Worm (Caenorhabditis elegans) whole organism, L4/young adult: ENCODE measurements around the gene pxd-1.

Source experiments
- W03F9.2 ChIP-seq: fragments of 150-350 bp; optimal IDR thresholded peaks from 2 replicates; lab custom pipeline; 2014; ENCODE audit warnings: missing biosample characterization, missing genetic modification characterization
- dao-5 ChIP-seq: sonication (generic microtip); optimal IDR thresholded peaks from 2 replicates; lab custom pipeline; 2016; ENCODE audit warnings: missing genotype, missing genetic modification characterization, moderate library complexity, missing compliant biosample characterization
- him-1 ChIP-seq: sonication (generic microtip); optimal IDR thresholded peaks from 2 replicates; lab custom pipeline; 2016; ENCODE audit warnings: missing genotype, missing genetic modification reagents, missing genetic modification characterization, missing compliant biosample characterization

DNA sequence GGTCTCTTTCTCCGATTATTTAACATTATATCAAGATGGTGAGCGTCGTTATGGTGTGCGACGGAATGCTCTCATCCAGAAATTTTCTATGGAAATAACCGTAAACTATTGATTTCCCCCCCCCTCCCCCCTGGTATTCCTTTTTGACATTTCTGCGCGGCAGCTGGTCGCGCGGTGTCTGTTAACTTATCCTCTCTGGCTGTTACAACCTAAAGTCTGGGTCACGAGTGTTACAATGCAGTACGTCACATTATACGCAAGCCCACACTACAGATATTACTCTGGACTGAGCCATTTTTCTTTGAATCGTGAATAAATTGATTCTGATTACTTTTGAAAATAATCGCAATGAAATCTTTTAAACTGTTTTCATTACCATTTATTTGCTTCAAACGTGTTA lies 43.2 kb downstream of the pxd-1 start:
- TF ChIP-seq W03F9.2 (no peak), him-1 (tag; lab: Kevin White, UChicago) (no peak), dao-5 (tag; lab: Kevin White, UChicago) (no peak)
